Worm (Caenorhabditis elegans) whole organism, early embryonic: ENCODE data around the gene Y44A6D.7.

ENCODE experiments used
- B0310.2 ChIP-seq: sonication (generic microtip); optimal IDR thresholded peaks from 2 replicates; lab custom pipeline; 2016; ENCODE audit warnings: mild to moderate bottlenecking, missing genetic modification characterization, missing compliant biosample characterization
- F13C5.2 ChIP-seq: sonication (generic microtip); optimal IDR thresholded peaks from 2 replicates; lab custom pipeline; 2017; ENCODE audit warnings: mild to moderate bottlenecking, missing genetic modification characterization, inconsistent platforms, missing compliant biosample characterization
- aly-1 ChIP-seq: sonication (generic microtip); optimal IDR thresholded peaks from 2 replicates; lab custom pipeline; 2016; ENCODE audit warnings: missing genetic modification characterization, missing compliant biosample characterization
- ama-1 ChIP-seq: fragments of 150-350 bp; optimal IDR thresholded peaks from 2 replicates; lab custom pipeline; 2014
- flt-1 ChIP-seq: fragments of 200-800 bp; sonication (Bioruptor generic); IDR thresholded peaks from 2 replicates; pipeline ENCODE4 v1.3.6; 2022; ENCODE audit warnings: missing genetic modification characterization, missing compliant biosample characterization
- hmbx-1 ChIP-seq: sonication (generic microtip); optimal IDR thresholded peaks from 2 replicates; lab custom pipeline; 2016; ENCODE audit warnings: mild to moderate bottlenecking, missing genetic modification characterization, missing compliant biosample characterization
- hmg-4 ChIP-seq: fragments of 200-800 bp; sonication (Bioruptor generic); optimal IDR thresholded peaks from 2 replicates; lab custom pipeline; 2018; ENCODE audit warnings: mild to moderate bottlenecking, missing genetic modification characterization, missing compliant biosample characterization
- scrt-1 ChIP-seq: fragments of 200-800 bp; sonication (Bioruptor generic); IDR thresholded peaks from 2 replicates; pipeline ENCODE4 v1.3.6; 2022; ENCODE audit warnings: missing genetic modification characterization, missing compliant biosample characterization
- sea-1 ChIP-seq: fragments of 200-800 bp; sonication (Bioruptor generic); conservative IDR thresholded peaks from 2 replicates; pipeline ENCODE4 v1.3.6; 2022; ENCODE audit warnings: missing genetic modification characterization, missing compliant biosample characterization
- tbx-37 ChIP-seq: fragments of 200-800 bp; sonication (Bioruptor generic); conservative IDR thresholded peaks from 2 replicates; pipeline ENCODE4 v1.3.6; 2022; ENCODE audit warnings: missing genetic modification reagents, missing genetic modification characterization, missing compliant biosample characterization
- tra-4 ChIP-seq: sonication (generic microtip); optimal IDR thresholded peaks from 2 replicates; lab custom pipeline; 2017; ENCODE audit warnings: missing genetic modification characterization, missing compliant biosample characterization

ce11 chrV:20814424-20814823 lies at the start of gene Y44A6D.7:
- no peak for TF ChIP-seq ama-1 (lab: Kevin White, UChicago)
- no peak for TF ChIP-seq hmbx-1 (tag; lab: Kevin White, UChicago)
- no peak for TF ChIP-seq flt-1 (GFP tag; lab: Robert Waterston, UW)
- no peak for TF ChIP-seq aly-1 (tag; lab: Kevin White, UChicago)
- TF ChIP-seq B0310.2, result no peak
- no peak for TF ChIP-seq scrt-1
- TF ChIP-seq F13C5.2 (tag; lab: Kevin White, UChicago), result no peak
- no peak for TF ChIP-seq tbx-37 (GFP tag; lab: Robert Waterston, UW)
- TF ChIP-seq sea-1 (GFP tag; lab: Robert Waterston, UW), result no peak
- TF ChIP-seq hmg-4, result no peak
- no peak for TF ChIP-seq tra-4
